Worm (Caenorhabditis elegans): ENCODE data around the gene nhr-149.

nhr-149 gene

ce11 chrV:7349541-7349940 lies at the start of gene nhr-149:
nhr-149 (minus strand) TSS chrV:7349641.
- TF ChIP-seq T22C8.4 (GFP tag; IDR thresholded peaks at IDR 0.05): no peak
- no peak for TF ChIP-seq ztf-29 (GFP tag; IDR thresholded peaks at IDR 0.05)
- TF ChIP-seq ztf-23 (GFP tag; IDR thresholded peaks at IDR 0.05): no peak
- TF ChIP-seq tab-1 (GFP tag; IDR thresholded peaks at IDR 0.05): no peak

DNA sequence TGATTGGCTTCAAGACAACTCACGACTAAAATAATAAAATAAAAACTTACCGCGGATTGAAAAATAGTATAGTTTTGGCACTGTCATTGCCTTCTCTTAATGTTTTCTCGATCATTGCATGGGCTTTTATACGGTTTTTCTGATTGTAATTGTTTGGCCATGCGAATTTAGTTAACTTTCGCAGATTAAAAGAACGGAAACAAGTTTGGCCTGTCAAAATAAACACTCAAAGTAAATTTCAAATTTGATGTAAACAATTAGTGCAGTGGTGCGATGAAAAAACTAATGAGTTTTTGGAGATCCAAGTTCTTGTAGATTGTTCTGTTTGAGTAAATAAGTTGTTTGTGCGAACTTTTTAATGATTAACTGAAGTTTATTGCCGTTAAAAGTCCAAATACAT lies 49.8 kb upstream of the nhr-149 start, which contains the start of gene gst-41:
Gene gst-41, minus strand, starts transcription at position 101 of the 400 bp plus-strand sequence.
- no peak for TF ChIP-seq med-1 (GFP tag; optimal IDR thresholded peaks at IDR 0.05; ENCODE audit: insufficient read depth)
- TF ChIP-seq ztf-23 (GFP tag; IDR thresholded peaks at IDR 0.05): no peak

DNA sequence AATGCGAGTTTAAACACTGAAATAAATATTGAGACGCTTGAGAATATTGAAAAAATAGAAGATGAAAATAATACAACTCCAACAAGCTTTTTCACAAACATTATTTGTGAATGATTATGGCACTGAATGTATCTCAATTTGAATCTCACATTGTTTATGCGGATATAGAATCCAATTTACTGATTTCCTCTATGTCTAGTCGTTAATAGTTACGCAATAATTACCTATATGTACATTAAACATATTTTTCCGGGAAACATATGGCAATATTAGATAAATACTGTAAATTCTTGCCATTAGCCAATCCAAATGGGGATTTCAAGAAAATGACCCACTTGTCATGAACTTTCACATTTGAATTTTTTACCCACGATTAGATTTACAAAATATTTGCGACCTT lies 45.9 kb upstream of the nhr-149 start, which contains the start of gene srx-9:
Gene srx-9, minus strand, starts transcription at position 101 of the 400 bp plus-strand sequence.
- TF ChIP-seq med-1 (GFP tag; optimal IDR thresholded peaks at IDR 0.05; ENCODE audit: insufficient read depth): no peak
- TF ChIP-seq tab-1 (GFP tag; IDR thresholded peaks at IDR 0.05): no peak
- TF ChIP-seq ref-1 (GFP tag; conservative IDR thresholded peaks at IDR 0.05): no peak
- no peak for TF ChIP-seq ztf-23 (GFP tag; IDR thresholded peaks at IDR 0.05)
- TF ChIP-seq flt-1 (GFP tag; IDR thresholded peaks at IDR 0.05): no peak
- TF ChIP-seq cog-1 (tag; optimal IDR thresholded peaks at IDR 0.05): no peak
- TF ChIP-seq T22C8.4 (GFP tag; IDR thresholded peaks at IDR 0.05): no peak
- no peak for TF ChIP-seq ztf-29 (GFP tag; IDR thresholded peaks at IDR 0.05)
- TF ChIP-seq klf-2 (GFP tag; conservative IDR thresholded peaks at IDR 0.05): no peak

DNA sequence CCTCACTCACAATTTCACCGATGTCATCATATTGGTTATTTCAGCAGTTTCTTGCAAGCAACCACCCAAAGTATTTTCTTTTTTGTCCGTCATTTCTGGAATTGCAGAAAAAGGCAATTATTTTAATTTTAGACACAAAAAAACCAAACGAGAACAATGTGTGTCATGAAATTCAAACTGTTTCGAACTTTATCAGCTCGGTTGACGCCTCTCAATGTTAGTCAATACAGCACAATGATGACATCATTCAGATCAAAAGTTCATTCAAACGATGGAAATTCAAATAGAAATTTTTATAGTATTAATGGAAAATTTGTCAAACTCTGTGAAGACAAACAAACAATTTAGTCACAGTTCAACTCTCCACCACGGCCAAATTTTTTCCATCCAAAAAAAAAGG lies 42.5 kb upstream of the nhr-149 start, which contains the start of gene fbxa-105:
Gene fbxa-105, minus strand, starts transcription at position 97 of the 400 bp plus-strand sequence.
- TF ChIP-seq cog-1 (tag; optimal IDR thresholded peaks at IDR 0.05): no peak
- TF ChIP-seq ztf-23 (GFP tag; IDR thresholded peaks at IDR 0.05): no peak
- TF ChIP-seq ztf-29 (GFP tag; IDR thresholded peaks at IDR 0.05): no peak
- TF ChIP-seq ref-1 (GFP tag; conservative IDR thresholded peaks at IDR 0.05): no peak
- TF ChIP-seq med-1 (GFP tag; optimal IDR thresholded peaks at IDR 0.05; ENCODE audit: insufficient read depth): no peak
- TF ChIP-seq tab-1 (GFP tag; IDR thresholded peaks at IDR 0.05): no peak
- TF ChIP-seq T22C8.4 (GFP tag; IDR thresholded peaks at IDR 0.05): no peak
- no peak for TF ChIP-seq klf-2 (GFP tag; conservative IDR thresholded peaks at IDR 0.05)
- TF ChIP-seq flt-1 (GFP tag; IDR thresholded peaks at IDR 0.05): no peak

- TF ChIP-seq med-1 (GFP tag; optimal IDR thresholded peaks at IDR 0.05; ENCODE audit: insufficient read depth) (no peak), T22C8.4 (GFP tag; IDR thresholded peaks at IDR 0.05) (no peak), flt-1 (GFP tag; IDR thresholded peaks at IDR 0.05) (no peak), ref-1 (GFP tag; conservative IDR thresholded peaks at IDR 0.05) (no peak), klf-2 (GFP tag; conservative IDR thresholded peaks at IDR 0.05) (no peak), cog-1 (tag; optimal IDR thresholded peaks at IDR 0.05) (no peak), ztf-23 (GFP tag; IDR thresholded peaks at IDR 0.05) (no peak), ztf-29 (GFP tag; IDR thresholded peaks at IDR 0.05) (no peak), tab-1 (GFP tag; IDR thresholded peaks at IDR 0.05) (no peak)
Measured at ce11 chrV:7389771-7390170, 40.3 kb upstream of the nhr-149 start, which contains the start of gene C02H6.1. C02H6.1 (minus strand) TSS chrV:7389871.

DNA sequence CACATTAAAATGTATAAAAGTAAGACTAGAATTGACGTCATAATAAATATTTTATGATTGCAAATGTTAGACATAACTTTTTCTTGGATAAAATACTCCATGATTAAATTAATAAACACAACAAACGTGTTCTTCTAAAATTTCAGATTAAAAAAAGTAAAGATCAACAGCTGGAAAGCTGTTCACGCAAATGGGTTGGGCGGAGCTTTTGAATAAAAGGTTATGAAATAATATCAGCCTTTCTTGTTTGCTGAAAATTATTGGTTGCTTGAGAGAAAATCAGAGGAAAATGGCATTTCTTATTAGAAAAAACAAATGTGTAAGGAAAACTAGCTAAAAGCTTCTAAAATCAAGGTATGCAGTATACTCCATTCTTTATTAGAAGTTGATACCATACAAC lies 38.3 kb upstream of the nhr-149 start, which contains the start of gene C02H6.3:
Gene C02H6.3, minus strand, starts transcription at position 101 of the 400 bp plus-strand sequence.
- TF ChIP-seq flt-1 (GFP tag; IDR thresholded peaks at IDR 0.05) (no peak), cog-1 (tag; optimal IDR thresholded peaks at IDR 0.05) (no peak), ztf-29 (GFP tag; IDR thresholded peaks at IDR 0.05) (no peak), ztf-23 (GFP tag; IDR thresholded peaks at IDR 0.05) (no peak), ref-1 (GFP tag; conservative IDR thresholded peaks at IDR 0.05) (no peak), klf-2 (GFP tag; conservative IDR thresholded peaks at IDR 0.05) (no peak), med-1 (GFP tag; optimal IDR thresholded peaks at IDR 0.05; ENCODE audit: insufficient read depth) (no peak), tab-1 (GFP tag; IDR thresholded peaks at IDR 0.05) (no peak), T22C8.4 (GFP tag; IDR thresholded peaks at IDR 0.05) (no peak)

DNA sequence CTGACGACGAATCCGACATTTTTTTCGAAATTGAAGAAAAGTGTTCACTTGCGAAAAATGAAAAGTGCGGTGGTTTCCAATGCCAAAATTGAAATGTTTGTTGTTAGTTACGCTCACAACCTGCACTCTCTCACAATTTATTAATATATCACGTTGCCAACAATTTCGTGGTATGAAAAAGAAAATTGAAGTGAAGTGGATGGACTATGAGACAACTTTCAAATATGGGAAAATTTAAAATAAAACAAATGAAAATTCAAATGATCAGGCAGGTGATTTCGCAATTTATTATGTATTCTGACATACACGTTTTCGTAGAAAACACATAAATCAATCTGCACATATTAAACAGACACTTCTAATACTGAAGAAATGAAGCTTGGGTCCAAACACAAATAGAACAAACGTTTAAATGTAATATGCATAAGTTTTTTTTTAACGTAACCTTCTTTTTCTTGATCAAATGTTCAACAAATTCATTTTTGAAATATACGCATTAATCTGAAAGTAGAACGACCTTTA lies 36.7 kb upstream of the nhr-149 start, which contains the start of gene srp-6:
Gene srp-6, minus strand, starts transcription at position 51 of the 522 bp plus-strand sequence.
- TF ChIP-seq med-1 (GFP tag; optimal IDR thresholded peaks at IDR 0.05; ENCODE audit: insufficient read depth): no peak
- no peak for TF ChIP-seq ref-1 (GFP tag; conservative IDR thresholded peaks at IDR 0.05)

DNA sequence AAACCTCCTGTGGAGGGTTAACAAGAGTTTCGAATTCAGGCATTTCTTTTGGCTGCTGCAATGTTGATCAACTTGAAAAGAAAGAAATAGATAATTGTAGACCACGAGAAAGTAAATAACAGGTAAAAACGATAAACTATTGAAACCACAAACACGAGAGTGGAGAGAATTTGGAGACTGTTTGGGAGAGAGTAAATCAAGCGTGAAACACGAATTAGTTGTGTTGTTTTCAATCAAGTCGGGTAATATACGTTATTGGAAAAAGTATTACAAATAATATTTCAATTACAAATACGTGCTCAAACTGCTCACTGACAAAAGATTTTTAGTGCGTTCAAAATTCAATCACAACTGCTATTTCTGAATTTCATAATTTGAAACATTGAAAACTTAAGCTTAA lies 31.6 kb upstream of the nhr-149 start, which contains the start of gene C03G6.17:
Gene C03G6.17, minus strand, starts transcription at position 101 of the 400 bp plus-strand sequence.
- TF ChIP-seq ztf-29 (GFP tag; IDR thresholded peaks at IDR 0.05): no peak
- no peak for TF ChIP-seq T22C8.4 (GFP tag; IDR thresholded peaks at IDR 0.05)
- TF ChIP-seq cog-1 (tag; optimal IDR thresholded peaks at IDR 0.05): no peak
- TF ChIP-seq flt-1 (GFP tag; IDR thresholded peaks at IDR 0.05): no peak
- TF ChIP-seq ztf-23 (GFP tag; IDR thresholded peaks at IDR 0.05): no peak
- TF ChIP-seq ref-1 (GFP tag; conservative IDR thresholded peaks at IDR 0.05): no peak
- no peak for TF ChIP-seq tab-1 (GFP tag; IDR thresholded peaks at IDR 0.05)
- no peak for TF ChIP-seq klf-2 (GFP tag; conservative IDR thresholded peaks at IDR 0.05)
- no peak for TF ChIP-seq med-1 (GFP tag; optimal IDR thresholded peaks at IDR 0.05; ENCODE audit: insufficient read depth)

DNA sequence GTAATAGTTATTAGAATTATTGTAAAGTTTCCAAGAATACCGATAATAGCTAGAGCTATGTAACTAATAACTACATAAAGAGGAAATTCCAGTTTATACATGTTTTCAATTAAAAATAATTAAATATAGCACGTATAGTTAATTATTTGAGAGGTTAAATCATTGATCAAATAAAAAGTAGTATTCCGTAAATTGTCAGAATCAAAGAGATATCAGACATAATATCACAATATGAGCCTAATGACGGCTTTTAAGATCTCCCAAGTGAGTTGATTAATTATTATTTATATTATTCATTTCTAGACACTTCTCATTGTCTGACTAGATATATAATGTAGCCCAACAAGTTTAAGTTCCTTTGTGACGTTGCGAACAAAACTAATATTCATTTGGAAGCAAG lies 29.9 kb upstream of the nhr-149 start, which contains the start of gene srsx-24:
Gene srsx-24, minus strand, starts transcription at position 101 of the 400 bp plus-strand sequence.
- TF ChIP-seq ztf-23 (GFP tag; IDR thresholded peaks at IDR 0.05) (no peak), flt-1 (GFP tag; IDR thresholded peaks at IDR 0.05) (no peak), ref-1 (GFP tag; conservative IDR thresholded peaks at IDR 0.05) (no peak), med-1 (GFP tag; optimal IDR thresholded peaks at IDR 0.05; ENCODE audit: insufficient read depth) (no peak), ztf-29 (GFP tag; IDR thresholded peaks at IDR 0.05) (no peak), tab-1 (GFP tag; IDR thresholded peaks at IDR 0.05) (no peak), cog-1 (tag; optimal IDR thresholded peaks at IDR 0.05) (no peak), klf-2 (GFP tag; conservative IDR thresholded peaks at IDR 0.05) (no peak), T22C8.4 (GFP tag; IDR thresholded peaks at IDR 0.05) (no peak)

- TF ChIP-seq tab-1 (GFP tag; IDR thresholded peaks at IDR 0.05) (no peak), cog-1 (tag; optimal IDR thresholded peaks at IDR 0.05) (no peak), ref-1 (GFP tag; conservative IDR thresholded peaks at IDR 0.05) (no peak), klf-2 (GFP tag; conservative IDR thresholded peaks at IDR 0.05) (no peak), T22C8.4 (GFP tag; IDR thresholded peaks at IDR 0.05) (no peak), med-1 (GFP tag; optimal IDR thresholded peaks at IDR 0.05; ENCODE audit: insufficient read depth) (no peak), ztf-29 (GFP tag; IDR thresholded peaks at IDR 0.05) (no peak), ztf-23 (GFP tag; IDR thresholded peaks at IDR 0.05) (no peak), flt-1 (GFP tag; IDR thresholded peaks at IDR 0.05) (no peak)
Measured at ce11 chrV:7374090-7374489, 24.6 kb upstream of the nhr-149 start, which contains the start of gene srx-56. srx-56 (plus strand) TSS chrV:7374390.

All from whole organism, midembryonic.